Fruit fly (Drosophila melanogaster) whole organism, embryonic: ENCODE data around the gene CG14309.

Source experiments
- B-H2 ChIP-seq: fragments of 200-800 bp; sonication (Bioruptor generic); optimal IDR thresholded peaks from 2 replicates; lab custom pipeline; 2018; ENCODE audit warnings: missing biosample characterization, mild to moderate bottlenecking, missing genetic modification characterization
- BEAF-32 ChIP-seq: fragments of 200-800 bp; sonication (Bioruptor generic); optimal IDR thresholded peaks from 3 replicates; lab custom pipeline; 2017; ENCODE audit warnings: missing biosample characterization, missing genetic modification characterization, mild to moderate bottlenecking, moderate library complexity, missing genetic modification reagents
- CG10147 ChIP-seq: fragments of 200-800 bp; sonication (Bioruptor generic); optimal IDR thresholded peaks from 2 replicates; lab custom pipeline; 2019; ENCODE audit warnings: missing biosample characterization, mild to moderate bottlenecking, missing genetic modification characterization, moderate library complexity
- CG10366 ChIP-seq: fragments of 200-800 bp; sonication (Bioruptor generic); IDR thresholded peaks from 2 replicates; pipeline ENCODE4 v1.3.6; 2022; ENCODE audit warnings: missing biosample characterization, missing genetic modification characterization
- CG12155 ChIP-seq: fragments of 200-800 bp; sonication (Bioruptor generic); optimal IDR thresholded peaks from 3 replicates; lab custom pipeline; 2016; ENCODE audit warnings: missing biosample characterization, missing genetic modification characterization
- CG15479 ChIP-seq: fragments of 200-800 bp; sonication (Bioruptor generic); optimal IDR thresholded peaks from 3 replicates; lab custom pipeline; 2019; ENCODE audit warnings: missing biosample characterization, mild to moderate bottlenecking, missing genetic modification characterization, moderate library complexity
- CG1602 ChIP-seq: fragments of 200-800 bp; sonication (Bioruptor generic); optimal IDR thresholded peaks from 3 replicates; lab custom pipeline; 2016; ENCODE audit warnings: missing biosample characterization, missing genetic modification characterization
- CG16815 ChIP-seq: fragments of 200-800 bp; sonication (Bioruptor generic); optimal IDR thresholded peaks from 3 replicates; lab custom pipeline; 2017; ENCODE audit warnings: missing biosample characterization, mild to moderate bottlenecking, missing genetic modification characterization
- CG17385 ChIP-seq: fragments of 200-800 bp; sonication (Bioruptor generic); optimal IDR thresholded peaks from 3 replicates; lab custom pipeline; 2018; ENCODE audit warnings: missing biosample characterization, mild to moderate bottlenecking, missing genetic modification characterization
- CG33213 ChIP-seq: fragments of 200-800 bp; sonication (Bioruptor generic); optimal IDR thresholded peaks from 3 replicates; lab custom pipeline; 2016; ENCODE audit warnings: missing biosample characterization, missing genetic modification characterization
- CG34422 ChIP-seq: fragments of 200-800 bp; sonication (Bioruptor generic); IDR thresholded peaks from 3 replicates; pipeline ENCODE4 v1.3.6; 2022; ENCODE audit warnings: missing biosample characterization, missing genetic modification characterization
- CG5245 ChIP-seq: fragments of 200-800 bp; sonication (Bioruptor generic); optimal IDR thresholded peaks from 3 replicates; lab custom pipeline; 2016; ENCODE audit warnings: missing biosample characterization, missing genetic modification characterization
- CG9215 ChIP-seq: fragments of 200-800 bp; sonication (Bioruptor generic); IDR thresholded peaks from 2 replicates; pipeline ENCODE4 v1.3.6; 2022; ENCODE audit warnings: missing biosample characterization, missing genetic modification characterization
- CG9797 ChIP-seq: fragments of 200-800 bp; sonication (Bioruptor generic); optimal IDR thresholded peaks from 3 replicates; lab custom pipeline; 2018; ENCODE audit warnings: missing biosample characterization, mild to moderate bottlenecking, missing genetic modification characterization
- Camta ChIP-seq: fragments of 200-800 bp; sonication (Bioruptor generic); optimal IDR thresholded peaks from 2 replicates; lab custom pipeline; 2016; ENCODE audit warnings: missing biosample characterization, missing genetic modification characterization
- D19B ChIP-seq: fragments of 200-800 bp; sonication (Bioruptor generic); optimal IDR thresholded peaks from 2 replicates; lab custom pipeline; 2017; ENCODE audit warnings: missing biosample characterization, mild to moderate bottlenecking, missing genetic modification characterization
- Dref ChIP-seq: fragments of 200-800 bp; sonication (Bioruptor generic); IDR thresholded peaks from 2 replicates; pipeline ENCODE4 v1.3.6; 2022; ENCODE audit warnings: missing biosample characterization, missing genetic modification characterization
- ERR ChIP-seq: fragments of 200-800 bp; sonication (Bioruptor generic); optimal IDR thresholded peaks from 2 replicates; lab custom pipeline; 2016; ENCODE audit warnings: missing biosample characterization, missing genetic modification characterization
- Ets97D ChIP-seq: fragments of 200-800 bp; sonication (Bioruptor generic); optimal IDR thresholded peaks from 3 replicates; lab custom pipeline; 2016; ENCODE audit warnings: missing biosample characterization, missing genetic modification characterization
- Hmr ChIP-seq: fragments of 200-800 bp; sonication (Bioruptor generic); optimal IDR thresholded peaks from 3 replicates; lab custom pipeline; 2017; ENCODE audit warnings: mild to moderate bottlenecking, missing biosample characterization, missing genetic modification reagents, missing genetic modification characterization
- Hr78 ChIP-seq, 2 experiments: fragments of 200-800 bp in 1 of 2; fragments of >200 bp in 1 of 2; sonication (Bioruptor generic) in 1 of 2; optimal IDR thresholded peaks; 2 replicates each; lab custom pipeline; 2017 to 2019; ENCODE audit warnings: missing biosample characterization in 2 of 2, missing genetic modification characterization in 2 of 2, mild to moderate bottlenecking in 1 of 2, moderate library complexity in 1 of 2
- Lhr ChIP-seq: fragments of 200-800 bp; sonication (Bioruptor generic); optimal IDR thresholded peaks from 3 replicates; lab custom pipeline; 2017; ENCODE audit warnings: mild to moderate bottlenecking, missing biosample characterization, missing genetic modification reagents, missing genetic modification characterization
- Ptx1 ChIP-seq: fragments of 200-800 bp; sonication (Bioruptor generic); IDR thresholded peaks from 2 replicates; pipeline ENCODE4 v1.3.6; 2022; ENCODE audit warnings: missing biosample characterization, missing genetic modification characterization
- Sry-δ ChIP-seq: fragments of 200-800 bp; sonication (Bioruptor generic); optimal IDR thresholded peaks from 2 replicates; lab custom pipeline; 2016; ENCODE audit warnings: missing biosample characterization, missing genetic modification characterization
- Trl ChIP-seq, 3 experiments: fragments of >200 bp in 2 of 3; fragments of 200-800 bp in 1 of 3; sonication (Bioruptor generic) in 1 of 3; optimal IDR thresholded peaks; 2 replicates in 1 of 3; 3 replicates in 2 of 3; lab custom pipeline; 2016 to 2017; ENCODE audit warnings: missing biosample characterization in 1 of 3, missing genetic modification characterization in 1 of 3
- az2 ChIP-seq: fragments of 200-800 bp; sonication (Bioruptor generic); optimal IDR thresholded peaks from 3 replicates; lab custom pipeline; 2016; ENCODE audit warnings: missing biosample characterization, missing genetic modification characterization
- cwo ChIP-seq: fragments of 200-800 bp; sonication (Bioruptor generic); optimal IDR thresholded peaks from 3 replicates; lab custom pipeline; 2017; ENCODE audit warnings: missing biosample characterization, missing genetic modification characterization, mild to moderate bottlenecking, moderate library complexity, missing genetic modification reagents
- ems ChIP-seq: fragments of 200-800 bp; sonication (Bioruptor generic); optimal IDR thresholded peaks from 3 replicates; lab custom pipeline; 2016; ENCODE audit warnings: missing biosample characterization, missing genetic modification characterization
- eve ChIP-seq, 2 experiments: fragments of >200 bp; optimal IDR thresholded peaks; 2 replicates each; lab custom pipeline; 2017; ENCODE audit warnings: missing biosample characterization in 2 of 2, missing genetic modification characterization in 2 of 2
- grn ChIP-seq: fragments of 200-800 bp; sonication (Bioruptor generic); optimal IDR thresholded peaks from 3 replicates; lab custom pipeline; 2017; ENCODE audit warnings: missing biosample characterization, missing genetic modification characterization
- gro ChIP-seq: fragments of 200-800 bp; sonication (Bioruptor generic); optimal IDR thresholded peaks from 2 replicates; lab custom pipeline; 2016; ENCODE audit warnings: missing biosample characterization, missing genetic modification characterization
- her ChIP-seq: fragments of 200-800 bp; sonication (Bioruptor generic); optimal IDR thresholded peaks from 2 replicates; lab custom pipeline; 2016; ENCODE audit warnings: missing biosample characterization, missing genetic modification characterization
- ind ChIP-seq: fragments of 200-800 bp; sonication (Bioruptor generic); optimal IDR thresholded peaks from 3 replicates; lab custom pipeline; 2016; ENCODE audit warnings: missing biosample characterization, missing genetic modification characterization
- inv ChIP-seq: fragments of 200-800 bp; sonication (Bioruptor generic); IDR thresholded peaks from 2 replicates; pipeline ENCODE4 v1.3.6; 2022; ENCODE audit warnings: missing biosample characterization, missing genetic modification characterization; ENCODE audit not compliant: partially characterized antibody
- klu ChIP-seq: fragments of 200-800 bp; sonication (Bioruptor generic); IDR thresholded peaks from 2 replicates; pipeline ENCODE4 v1.3.6; 2022; ENCODE audit warnings: missing biosample characterization, missing genetic modification characterization
- nerfin-1 ChIP-seq: fragments of 200-800 bp; sonication (Bioruptor generic); optimal IDR thresholded peaks from 3 replicates; lab custom pipeline; 2019; ENCODE audit warnings: missing biosample characterization, mild to moderate bottlenecking, missing genetic modification characterization, moderate library complexity
- pho ChIP-seq: fragments of 200-800 bp; sonication (Bioruptor generic); optimal IDR thresholded peaks from 2 replicates; lab custom pipeline; 2016; ENCODE audit warnings: missing biosample characterization, missing genetic modification characterization
- psq ChIP-seq: fragments of 200-800 bp; sonication (Bioruptor generic); optimal IDR thresholded peaks from 2 replicates; lab custom pipeline; 2017; ENCODE audit warnings: missing biosample characterization, missing genetic modification characterization
- rib ChIP-seq: fragments of 200-800 bp; sonication (Bioruptor generic); IDR thresholded peaks from 2 replicates; pipeline ENCODE4 v1.3.6; 2022; ENCODE audit warnings: missing biosample characterization, missing genetic modification characterization
- sd ChIP-seq: fragments of 200-800 bp; sonication (Bioruptor generic); optimal IDR thresholded peaks from 3 replicates; lab custom pipeline; 2018; ENCODE audit warnings: missing biosample characterization, mild to moderate bottlenecking, missing genetic modification characterization, moderate library complexity
- sens ChIP-seq: fragments of 200-800 bp; sonication (Bioruptor generic); peaks from one replicate; lab custom pipeline; 2016; ENCODE audit warnings: missing biosample characterization, missing genetic modification characterization
- stc ChIP-seq: fragments of 200-800 bp; sonication (Bioruptor generic); IDR thresholded peaks from 2 replicates; pipeline ENCODE4 v1.3.6; 2022; ENCODE audit warnings: missing biosample characterization, missing genetic modification characterization
- tin ChIP-seq: fragments of 200-800 bp; sonication (Bioruptor generic); optimal IDR thresholded peaks from 3 replicates; lab custom pipeline; 2016; ENCODE audit warnings: missing biosample characterization, missing genetic modification characterization
- tna ChIP-seq: fragments of 200-800 bp; sonication (Bioruptor generic); IDR thresholded peaks from 2 replicates; pipeline ENCODE4 v1.3.6; 2022; ENCODE audit warnings: missing biosample characterization, missing genetic modification characterization; ENCODE audit not compliant: partially characterized antibody
- trem ChIP-seq: fragments of 200-800 bp; optimal IDR thresholded peaks from 3 replicates; lab custom pipeline; 2019; ENCODE audit warnings: missing biosample characterization, mild to moderate bottlenecking, missing genetic modification characterization, moderate library complexity
- unc-4 ChIP-seq: fragments of 200-800 bp; sonication (Bioruptor generic); IDR thresholded peaks from 2 replicates; pipeline ENCODE4 v1.3.6; 2022; ENCODE audit warnings: missing biosample characterization, missing genetic modification characterization; ENCODE audit not compliant: partially characterized antibody
- vnd ChIP-seq: fragments of 200-800 bp; sonication (Bioruptor generic); IDR thresholded peaks from 3 replicates; pipeline ENCODE4 v1.3.6; 2022; ENCODE audit warnings: missing biosample characterization, missing genetic modification characterization; ENCODE audit not compliant: partially characterized antibody
- zfh1 ChIP-seq: fragments of 200-800 bp; sonication (Bioruptor generic); IDR thresholded peaks from 3 replicates; pipeline ENCODE4 v1.3.6; 2022; ENCODE audit warnings: missing biosample characterization, missing genetic modification characterization

CG14309 gene

dm6 chr3R:18412279-18413214 lies 27.7 kb upstream of the CG14309 start, which contains the start of gene CG31122 (continued):
- peak; percentile 2 for TF ChIP-seq CG5245
- peak; percentile 11 for TF ChIP-seq her (GFP tag; lab: Kevin White, UChicago)
- TF ChIP-seq CG34422 (GFP tag; lab: Robert Waterston, UW): peak; percentile 84; the same call in 2 of the 3 replicates
- TF ChIP-seq Sry-δ (GFP tag; lab: Kevin White, UChicago): peak; percentile 96
- peak; percentile 53 for TF ChIP-seq CG12155 (GFP tag; lab: Kevin White, UChicago)
- peak; percentile 95 for TF ChIP-seq unc-4
- peak; percentile 47 for TF ChIP-seq B-H2 (GFP tag; lab: Kevin White, UChicago)
- peak; percentile 89 for TF ChIP-seq psq (GFP tag; lab: Kevin White, UChicago)
- TF ChIP-seq grn (GFP tag; lab: Kevin White, UChicago): peak; percentile 34
- TF ChIP-seq gro (GFP tag; lab: Kevin White, UChicago): peak; percentile 56
- peak; percentile 97 for TF ChIP-seq CG17385 (GFP tag; lab: Kevin White, UChicago)
- TF ChIP-seq D19B (GFP tag; lab: Kevin White, UChicago): peak; percentile 7
- peak; percentile 95 for TF ChIP-seq sens (GFP tag; lab: Kevin White, UChicago)
- peak; percentile 91 for TF ChIP-seq CG15479 (GFP tag; lab: Kevin White, UChicago)
- peak; percentile 86 for TF ChIP-seq trem (tag; lab: Kevin White, UChicago)
- TF ChIP-seq CG16815 (GFP tag; lab: Kevin White, UChicago): no peak
- TF ChIP-seq CG9797: peak; percentile 91
- TF ChIP-seq az2 (GFP tag; lab: Kevin White, UChicago): peak; percentile 16
- TF ChIP-seq stc (GFP tag; lab: Robert Waterston, UW): no peak
- TF ChIP-seq vnd (GFP tag; lab: Robert Waterston, UW): peak; percentile 95
- peak; percentile 5 for TF ChIP-seq cwo (GFP tag; lab: Kevin White, UChicago)
- peak; percentile 59 for TF ChIP-seq CG10147 (GFP tag; lab: Kevin White, UChicago)
- TF ChIP-seq klu (GFP tag; lab: Robert Waterston, UW): no peak
- TF ChIP-seq Ets97D (GFP tag; lab: Kevin White, UChicago): peak; percentile 92
- TF ChIP-seq CG33213 (GFP tag; lab: Kevin White, UChicago): peak; percentile 48
- no peak for TF ChIP-seq Hr78 (GFP tag; optimal IDR thresholded peaks at IDR 0.05; lab: Kevin White, UChicago)
- peak; percentile 75 for TF ChIP-seq Dref (GFP tag; lab: Robert Waterston, UW)
- TF ChIP-seq Camta (GFP tag; lab: Kevin White, UChicago): peak; percentile 11
- no peak for TF ChIP-seq eve (GFP tag; optimal IDR thresholded peaks at IDR 0.05; lab: Kevin White, UChicago)
- TF ChIP-seq Ptx1 (GFP tag; lab: Robert Waterston, UW): peak; percentile 35; the same call in 1 of the 2 replicates
- TF ChIP-seq ind (GFP tag; lab: Kevin White, UChicago): peak; percentile 3
- TF ChIP-seq CG9215 (GFP tag; lab: Robert Waterston, UW): no peak
- TF ChIP-seq nerfin-1 (tag; lab: Kevin White, UChicago): peak; percentile 47
- TF ChIP-seq zfh1 (GFP tag; lab: Robert Waterston, UW): 0 out of 3 replicates have a peak, but pooled peaks have one; percentile 12
- peak; percentile 94 for TF ChIP-seq tna (GFP tag; lab: Robert Waterston, UW)
- TF ChIP-seq sd (tag; lab: Kevin White, UChicago): peak; percentile 71
- TF ChIP-seq Trl (optimal IDR thresholded peaks at IDR 0.05; lab: Kevin White, UChicago): peak in 1 of 2 experiments; percentile 48
- TF ChIP-seq Trl (GFP tag; optimal IDR thresholded peaks at IDR 0.05; lab: Kevin White, UChicago): peak; percentile 62
- peak; percentile 94 for TF ChIP-seq rib (GFP tag; lab: Robert Waterston, UW)
- TF ChIP-seq Lhr (GFP tag; lab: Kevin White, UChicago): peak; percentile 73
- TF ChIP-seq ERR (GFP tag; lab: Kevin White, UChicago): peak; percentile 14
- TF ChIP-seq pho (GFP tag; lab: Kevin White, UChicago): peak; percentile 62
- TF ChIP-seq BEAF-32 (GFP tag; lab: Kevin White, UChicago): peak; percentile 97
- TF ChIP-seq CG1602 (GFP tag; lab: Kevin White, UChicago): peak; percentile 9
- TF ChIP-seq tin (GFP tag; lab: Kevin White, UChicago): peak; percentile 54
- TF ChIP-seq inv: peak; percentile 95
- TF ChIP-seq CG10366 (GFP tag; lab: Robert Waterston, UW): no peak
- TF ChIP-seq Hmr: peak; percentile 3
- TF ChIP-seq ems (GFP tag; lab: Kevin White, UChicago): peak; percentile 66
